Fruit fly (Drosophila melanogaster): Measurements from ENCODE around the gene CtsB.
A peak's percentile ranks its signal among the peaks of the same experiment; 100 is the strongest.

DNA sequence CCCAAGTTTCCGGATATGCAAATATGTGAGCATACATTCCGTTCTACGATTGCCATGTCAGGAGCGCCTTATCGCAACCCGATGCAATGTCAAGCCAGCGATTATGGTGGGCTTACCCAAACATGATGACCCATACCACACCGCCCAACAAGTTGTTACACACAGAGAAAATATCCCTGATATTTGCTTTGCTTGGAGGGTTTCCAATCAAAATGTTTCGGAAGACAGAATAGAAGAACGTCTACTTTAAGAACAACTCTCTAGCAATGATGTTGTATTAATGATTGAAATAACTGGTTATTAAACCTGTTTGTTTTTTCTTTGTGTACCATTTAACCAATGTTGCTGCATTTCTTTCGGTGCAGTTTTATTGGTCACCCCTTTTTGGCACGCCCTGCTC, 18.7 kb upstream of the CtsB start:
- no peak for TF ChIP-seq HLH106 (tag; optimal IDR thresholded peaks at IDR 0.05)
- TF ChIP-seq Rel (GFP tag; optimal IDR thresholded peaks at IDR 0.05): no peak
- no peak for TF ChIP-seq Rel (tag; optimal IDR thresholded peaks at IDR 0.05)
- TF ChIP-seq GATAd (GFP tag; optimal IDR thresholded peaks at IDR 0.05): no peak
- TF ChIP-seq psq (GFP tag; optimal IDR thresholded peaks at IDR 0.05): no peak
- TF ChIP-seq Mio (GFP tag; optimal IDR thresholded peaks at IDR 0.05): no peak
- no peak for TF ChIP-seq lola (GFP tag; optimal IDR thresholded peaks at IDR 0.05)
- TF ChIP-seq h (GFP tag; optimal IDR thresholded peaks at IDR 0.05): peak; percentile 5
- no peak for TF ChIP-seq Hr83 (GFP tag; optimal IDR thresholded peaks at IDR 0.05; ENCODE audit: poor library complexity, severe bottlenecking)
- TF ChIP-seq pan (optimal IDR thresholded peaks at IDR 0.05): no peak
- TF ChIP-seq fru (GFP tag; optimal IDR thresholded peaks at IDR 0.05): peak; percentile 17

Measured in whole organism, wandering third instar larva.